Worm (Caenorhabditis elegans) whole organism, L4 larva: ENCODE results near the gene zif-1.

ENCODE experiments used
- D1046.2 ChIP-seq: fragments of 200-800 bp; sonication (Bioruptor generic); IDR thresholded peaks from 2 replicates; pipeline ENCODE4 v1.3.6; 2022; ENCODE audit warnings: missing genetic modification characterization, missing compliant biosample characterization
- F10B5.3 ChIP-seq: sonication (generic microtip); optimal IDR thresholded peaks from 2 replicates; lab custom pipeline; 2016; ENCODE audit warnings: mild to moderate bottlenecking, missing genetic modification characterization, missing compliant biosample characterization
- F44E2.7 ChIP-seq: fragments of 200-800 bp; sonication (Bioruptor generic); IDR thresholded peaks from 2 replicates; pipeline ENCODE4 v2.1.2; 2022; ENCODE audit warnings: missing genetic modification characterization, missing compliant biosample characterization
- F49E8.2 ChIP-seq: sonication (generic microtip); optimal IDR thresholded peaks from 2 replicates; lab custom pipeline; 2016; ENCODE audit warnings: missing compliant biosample characterization, mild to moderate bottlenecking, missing genetic modification characterization, borderline replicate concordance
- Y105C5A.15 ChIP-seq: fragments of 200-800 bp; sonication (Bioruptor generic); IDR thresholded peaks from 2 replicates; pipeline ENCODE4 v1.3.6; 2022; ENCODE audit warnings: missing genetic modification characterization, missing compliant biosample characterization
- Y75B8A.6 ChIP-seq: fragments of 200-800 bp; sonication (Bioruptor generic); IDR thresholded peaks from 2 replicates; pipeline ENCODE4 v1.3.6; 2022; ENCODE audit warnings: missing genetic modification reagents, missing genetic modification characterization, missing compliant biosample characterization
- ZK337.2 ChIP-seq: fragments of 200-800 bp; sonication (Bioruptor generic); IDR thresholded peaks from 2 replicates; pipeline ENCODE4 v1.3.6; 2022; ENCODE audit warnings: missing genetic modification reagents, missing genetic modification characterization, missing compliant biosample characterization
- arid-1 ChIP-seq: fragments of 200-800 bp; sonication (Bioruptor generic); conservative IDR thresholded peaks from 2 replicates; pipeline ENCODE4 v1.3.6; 2022; ENCODE audit warnings: missing genetic modification reagents, missing genetic modification characterization, missing compliant biosample characterization
- attf-4 ChIP-seq: sonication (generic microtip); optimal IDR thresholded peaks from 3 replicates; lab custom pipeline; 2017; ENCODE audit warnings: missing biosample characterization, missing genetic modification characterization
- ceh-82 ChIP-seq: sonication (generic microtip); optimal IDR thresholded peaks from 2 replicates; lab custom pipeline; 2017; ENCODE audit warnings: missing biosample characterization, missing genetic modification characterization
- cey-2 ChIP-seq: sonication (generic microtip); optimal IDR thresholded peaks from 3 replicates; lab custom pipeline; 2017; ENCODE audit warnings: missing genetic modification characterization, mild to moderate bottlenecking, missing compliant biosample characterization, antibody characterized with exemption, borderline replicate concordance; ENCODE audit not compliant: insufficient read depth
- ctbp-1 ChIP-seq: fragments of 200-800 bp; sonication (Bioruptor generic); IDR thresholded peaks from 2 replicates; pipeline ENCODE4 v1.3.6; 2022; ENCODE audit warnings: missing genetic modification reagents, missing genetic modification characterization, missing compliant biosample characterization
- daf-19 ChIP-seq: fragments of 200-800 bp; sonication (Bioruptor generic); conservative IDR thresholded peaks from 2 replicates; pipeline ENCODE4 v1.3.6; 2022; ENCODE audit warnings: missing genetic modification characterization, missing compliant biosample characterization
- dmd-9 ChIP-seq: fragments of 200-800 bp; sonication (Bioruptor generic); IDR thresholded peaks from 2 replicates; pipeline ENCODE4 v1.3.6; 2022; ENCODE audit warnings: missing genetic modification reagents, missing genetic modification characterization, missing compliant biosample characterization
- dve-1 ChIP-seq: sonication (generic microtip); optimal IDR thresholded peaks from 2 replicates; lab custom pipeline; 2017; ENCODE audit warnings: antibody characterized with exemption, mild to moderate bottlenecking, missing genetic modification characterization, missing compliant biosample characterization; ENCODE audit not compliant: insufficient read depth
- egl-27 ChIP-seq: sonication (generic microtip); optimal IDR thresholded peaks from 3 replicates; lab custom pipeline; 2017; ENCODE audit warnings: missing biosample characterization, missing genetic modification reagents, missing genetic modification characterization
- egl-43 ChIP-seq: fragments of 200-800 bp; sonication (Bioruptor generic); IDR thresholded peaks from 2 replicates; pipeline ENCODE4 v1.3.6; 2022; ENCODE audit warnings: missing genetic modification reagents, missing genetic modification characterization, missing compliant biosample characterization
- fos-1 ChIP-seq: fragments of 150-350 bp; optimal IDR thresholded peaks from 2 replicates; lab custom pipeline; 2014; ENCODE audit warnings: missing biosample characterization, missing genetic modification characterization
- hlh-11 ChIP-seq: fragments of 200-800 bp; sonication (Bioruptor generic); optimal IDR thresholded peaks from 2 replicates; lab custom pipeline; 2018; ENCODE audit warnings: mild to moderate bottlenecking, missing genetic modification characterization, missing compliant biosample characterization
- hmg-1.1 ChIP-seq: fragments of 200-800 bp; sonication (Bioruptor generic); IDR thresholded peaks from 2 replicates; pipeline ENCODE4 v1.3.6; 2022; ENCODE audit warnings: missing genetic modification reagents, missing genetic modification characterization, missing compliant biosample characterization
- jun-1 ChIP-seq: fragments of 150-350 bp; optimal IDR thresholded peaks from 2 replicates; lab custom pipeline; 2014; ENCODE audit warnings: missing biosample characterization, missing genetic modification reagents, missing genetic modification characterization
- lin-1 ChIP-seq: fragments of 200-800 bp; sonication (Bioruptor generic); IDR thresholded peaks from 2 replicates; pipeline ENCODE4 v1.3.6; 2022; ENCODE audit warnings: missing genetic modification reagents, missing genetic modification characterization, missing compliant biosample characterization
- lin-29 ChIP-seq: fragments of 200-800 bp; sonication (Bioruptor generic); IDR thresholded peaks from 2 replicates; pipeline ENCODE4 v1.3.6; 2022; ENCODE audit warnings: missing genetic modification reagents, missing genetic modification characterization, missing compliant biosample characterization
- lin-38 ChIP-seq: fragments of 200-800 bp; sonication (Bioruptor generic); IDR thresholded peaks from 2 replicates; pipeline ENCODE4 v1.3.6; 2022; ENCODE audit warnings: missing genetic modification reagents, missing genetic modification characterization, missing compliant biosample characterization
- lsy-2 ChIP-seq, 2 experiments: fragments of 150-350 bp in 1 of 2; sonication (generic microtip) in 1 of 2; optimal IDR thresholded peaks; 2 replicates each; lab custom pipeline; 2014 to 2017; ENCODE audit warnings: missing biosample characterization in 2 of 2, missing genetic modification characterization in 2 of 2
- madf-9 ChIP-seq: fragments of 200-800 bp; sonication (Bioruptor generic); conservative IDR thresholded peaks from 2 replicates; pipeline ENCODE4 v1.3.6; 2022; ENCODE audit warnings: missing genetic modification reagents, missing genetic modification characterization, missing compliant biosample characterization
- mes-2 ChIP-seq: sonication (generic microtip); optimal IDR thresholded peaks from 2 replicates; lab custom pipeline; 2016; ENCODE audit warnings: missing genotype, mild to moderate bottlenecking, missing genetic modification characterization, missing compliant biosample characterization; ENCODE audit not compliant: poor library complexity, severe bottlenecking
- mxl-2 ChIP-seq: fragments of 200-800 bp; sonication (Bioruptor generic); conservative IDR thresholded peaks from 2 replicates; pipeline ENCODE4 v1.3.6; 2022; ENCODE audit warnings: missing genetic modification reagents, missing genetic modification characterization, missing compliant biosample characterization
- mxl-3 ChIP-seq: fragments of 200-800 bp; sonication (Bioruptor generic); optimal IDR thresholded peaks from 2 replicates; lab custom pipeline; 2018; ENCODE audit warnings: mild to moderate bottlenecking, missing genetic modification characterization, missing compliant biosample characterization
- nhr-10 ChIP-seq: fragments of 150-350 bp; optimal IDR thresholded peaks from 2 replicates; lab custom pipeline; 2014; ENCODE audit warnings: missing biosample characterization, missing genetic modification characterization
- nhr-102 ChIP-seq: sonication (generic microtip); optimal IDR thresholded peaks from 2 replicates; lab custom pipeline; 2016; ENCODE audit warnings: mild to moderate bottlenecking, missing genetic modification characterization, moderate library complexity, missing compliant biosample characterization
- nhr-41 ChIP-seq: fragments of 200-800 bp; sonication (Bioruptor generic); IDR thresholded peaks from 2 replicates; pipeline ENCODE4 v1.3.6; 2022; ENCODE audit warnings: missing genetic modification reagents, missing genetic modification characterization, missing compliant biosample characterization
- nhr-42 ChIP-seq: fragments of 200-800 bp; sonication (Bioruptor generic); IDR thresholded peaks from 2 replicates; pipeline ENCODE4 v1.3.6; 2022; ENCODE audit warnings: missing genetic modification characterization, missing compliant biosample characterization
- nhr-48 ChIP-seq: sonication (generic microtip); optimal IDR thresholded peaks from 2 replicates; lab custom pipeline; 2016; ENCODE audit warnings: mild to moderate bottlenecking, missing genetic modification characterization, missing compliant biosample characterization
- pha-4 ChIP-seq, 2 experiments: fragments of 150-350 bp in 1 of 2; fragments of 200-800 bp in 1 of 2; sonication (Bioruptor generic) in 1 of 2; IDR thresholded peaks in 1 of 2; optimal IDR thresholded peaks in 1 of 2; 2 replicates each; pipeline versions ENCODE4 v1.3.6 to Lab custom; 2014 to 2022; ENCODE audit warnings: missing genetic modification characterization in 2 of 2, missing genetic modification reagents in 2 of 2, missing biosample characterization in 1 of 2, missing compliant biosample characterization in 1 of 2
- rbr-2 ChIP-seq: sonication (generic microtip); optimal IDR thresholded peaks from 2 replicates; lab custom pipeline; 2016; ENCODE audit warnings: missing genotype, missing genetic modification characterization, missing compliant biosample characterization
- saeg-2 ChIP-seq: fragments of 200-800 bp; sonication (Bioruptor generic); IDR thresholded peaks from 2 replicates; pipeline ENCODE4 v1.3.6; 2022; ENCODE audit warnings: missing genetic modification reagents, missing genetic modification characterization, missing compliant biosample characterization
- tag-97 ChIP-seq: fragments of 200-800 bp; sonication (Bioruptor generic); IDR thresholded peaks from 2 replicates; pipeline ENCODE4 v1.3.6; 2022; ENCODE audit warnings: missing genetic modification characterization, missing compliant biosample characterization
- unc-130 ChIP-seq: sonication (generic microtip); optimal IDR thresholded peaks from 2 replicates; lab custom pipeline; 2016; ENCODE audit warnings: missing genetic modification reagents, missing genetic modification characterization, missing compliant biosample characterization
- unc-39 ChIP-seq: sonication (generic microtip); optimal IDR thresholded peaks from 2 replicates; lab custom pipeline; 2017; ENCODE audit warnings: missing biosample characterization, missing genetic modification characterization
- zfp-2 ChIP-seq: sonication (generic microtip); optimal IDR thresholded peaks from 2 replicates; lab custom pipeline; 2016; ENCODE audit warnings: mild to moderate bottlenecking, missing genetic modification characterization, missing compliant biosample characterization
- zfp-3 ChIP-seq: fragments of 200-800 bp; sonication (Bioruptor generic); conservative IDR thresholded peaks from 2 replicates; pipeline ENCODE4 v1.3.6; 2022; ENCODE audit warnings: missing genetic modification reagents, missing genetic modification characterization, missing compliant biosample characterization
- ztf-11 ChIP-seq: fragments of 150-350 bp; optimal IDR thresholded peaks from 2 replicates; lab custom pipeline; 2014; ENCODE audit warnings: missing biosample characterization, missing genetic modification characterization

The zif-1 gene

DNA sequence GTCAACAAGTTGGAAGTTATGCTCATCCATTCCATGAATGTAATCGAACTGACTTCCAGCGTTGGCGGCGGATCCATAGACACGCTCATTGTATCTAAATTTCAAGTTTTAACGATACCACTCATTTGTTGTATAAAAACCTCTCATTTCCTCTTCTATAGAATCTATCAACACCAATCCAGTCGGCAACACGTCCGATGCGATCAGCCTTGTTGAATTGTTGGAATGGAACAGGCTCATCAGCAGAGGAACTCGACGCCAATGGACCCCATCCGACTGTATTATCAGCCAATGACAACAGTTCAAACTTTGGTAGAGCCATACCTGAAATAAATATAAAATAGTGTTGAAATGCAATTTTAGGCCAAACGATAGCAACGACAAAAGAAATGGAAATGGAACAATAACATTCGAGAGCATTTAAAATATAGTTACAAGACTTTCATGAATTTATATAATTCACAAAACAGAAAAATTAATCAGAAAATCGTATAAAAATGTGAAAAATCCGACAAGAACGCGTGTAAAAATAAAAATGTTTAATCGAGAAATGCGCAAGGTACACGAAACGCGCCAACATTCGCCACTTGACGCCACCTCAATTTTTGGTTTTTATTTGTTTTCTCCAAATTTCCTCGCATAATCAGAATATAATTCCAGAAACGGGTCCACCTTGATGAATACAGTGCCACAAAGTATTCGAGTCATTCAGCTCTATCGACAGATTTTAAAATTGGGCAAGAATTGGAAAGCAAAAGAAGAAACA, 31.1 kb upstream of the zif-1 start, which contains the start of the genes eif-3.D and R08D7.4 (continued):
- no peak for TF ChIP-seq zfp-2 (tag; lab: Kevin White, UChicago)
- no peak for TF ChIP-seq Y75B8A.6 (GFP tag; lab: Robert Waterston, UW)
- TF ChIP-seq Y105C5A.15 (GFP tag; lab: Robert Waterston, UW): no peak
- no peak for TF ChIP-seq saeg-2 (GFP tag; lab: Robert Waterston, UW)
- TF ChIP-seq ZK337.2: no peak
- no peak for TF ChIP-seq dve-1
- TF ChIP-seq mxl-2 (GFP tag; lab: Robert Waterston, UW): no peak
- no peak for TF ChIP-seq ceh-82
- no peak for TF ChIP-seq tag-97
- 0 out of 2 replicates have a peak, but pooled peaks have one; percentile 31 for TF ChIP-seq pha-4 (GFP tag; IDR thresholded peaks at IDR 0.05; lab: Robert Waterston, UW)
- no peak for TF ChIP-seq pha-4 (tag; optimal IDR thresholded peaks at IDR 0.05; lab: Kevin White, UChicago)
- TF ChIP-seq dmd-9: no peak
- peak; percentile 52; the same call in 1 of the 2 replicates for TF ChIP-seq arid-1 (GFP tag; lab: Robert Waterston, UW)
- TF ChIP-seq F10B5.3 (tag; lab: Kevin White, UChicago): no peak
- TF ChIP-seq lin-1 (GFP tag; lab: Robert Waterston, UW): no peak
- no peak for TF ChIP-seq nhr-102
- TF ChIP-seq D1046.2: no peak
- TF ChIP-seq lin-29 (GFP tag; lab: Robert Waterston, UW): no peak
- no peak for TF ChIP-seq zfp-3
- TF ChIP-seq F49E8.2 (tag; lab: Kevin White, UChicago): no peak
- TF ChIP-seq daf-19 (GFP tag; lab: Robert Waterston, UW): no peak
- TF ChIP-seq fos-1: no peak
- no peak for TF ChIP-seq attf-4 (tag; lab: Kevin White, UChicago)
- peak; percentile 70 for TF ChIP-seq lin-38 (GFP tag; lab: Robert Waterston, UW)
- no peak for TF ChIP-seq ztf-11
- TF ChIP-seq unc-39: no peak
- TF ChIP-seq rbr-2 (tag; lab: Kevin White, UChicago): peak; percentile 65

DNA sequence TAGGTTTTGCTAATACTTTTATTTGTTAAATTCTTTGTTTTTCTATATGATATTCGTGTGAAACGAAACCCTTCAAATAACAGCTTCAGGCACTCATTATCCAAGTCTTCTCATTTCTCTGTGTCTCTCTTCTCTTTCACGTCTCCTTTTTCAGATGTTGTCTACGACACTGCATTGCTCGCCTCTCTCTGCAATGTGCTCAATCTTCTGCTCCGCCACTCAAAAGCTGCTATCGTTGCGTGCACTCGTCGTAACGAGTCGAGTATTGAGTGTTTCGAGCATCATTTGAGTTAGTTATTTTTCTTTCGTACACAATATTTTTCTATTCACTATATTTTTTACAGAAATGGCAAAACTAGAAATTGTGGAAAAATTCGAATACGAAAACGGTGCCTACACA, 29.4 kb upstream of the zif-1 start:
- TF ChIP-seq hlh-11 (tag; lab: Kevin White, UChicago) (no peak), hmg-1.1 (GFP tag; lab: Robert Waterston, UW) (0 out of 2 replicates have a peak, but pooled peaks have one; percentile 36)

DNA sequence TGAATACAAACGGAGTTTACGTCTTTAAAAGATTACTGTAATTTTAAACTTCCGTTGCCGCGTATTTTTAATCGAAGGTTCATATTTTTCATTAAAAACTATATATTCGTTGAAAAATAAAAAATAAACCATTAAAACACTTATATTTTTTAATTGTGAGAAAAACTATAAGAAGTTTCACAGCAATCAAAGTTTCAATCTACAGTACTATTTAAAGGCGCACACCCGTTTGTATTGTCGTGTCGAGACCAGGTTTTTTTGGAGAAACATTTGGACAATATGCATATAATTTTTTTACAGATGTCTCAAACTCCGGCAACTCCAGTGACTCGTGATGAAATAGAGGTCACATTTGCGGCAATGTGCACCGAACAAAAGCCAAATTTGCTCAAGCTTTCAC, 28.8 kb upstream of the zif-1 start, which contains the start of gene R08D7.5:
TSS of gene R08D7.5 (plus strand) at position 301 of the 400 bp plus-strand sequence.
- TF ChIP-seq mes-2: peak; percentile 43
- no peak for TF ChIP-seq nhr-42 (GFP tag; lab: Robert Waterston, UW)
- TF ChIP-seq jun-1 (tag; lab: Kevin White, UChicago): no peak

DNA sequence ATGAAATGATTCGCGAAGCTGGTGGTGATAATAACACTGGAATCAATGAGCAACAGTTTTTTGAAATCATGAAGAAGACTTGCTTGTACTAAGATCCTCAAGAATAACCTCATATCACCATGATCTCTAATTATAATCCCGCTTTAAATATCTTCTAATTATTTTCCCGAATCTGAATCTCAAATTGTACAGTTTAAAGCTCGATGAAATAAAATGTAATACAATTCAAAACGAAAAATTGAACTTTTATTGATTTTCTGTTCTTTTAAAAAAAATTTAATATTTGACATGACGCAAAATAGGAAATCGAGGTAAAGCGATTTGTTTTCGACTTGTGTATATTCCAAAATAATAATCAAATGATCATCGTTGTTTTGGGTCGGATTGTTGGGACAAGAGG, 27.7 kb upstream of the zif-1 start:
- 0 out of 2 replicates have a peak, but pooled peaks have one; percentile 35 for TF ChIP-seq madf-9
- no peak for TF ChIP-seq F44E2.7 (GFP tag; lab: Robert Waterston, UW)
- peak; percentile 5 for TF ChIP-seq nhr-48 (tag; lab: Kevin White, UChicago)
- no peak; the same call in 1 of the 2 replicates for TF ChIP-seq arid-1 (GFP tag; lab: Robert Waterston, UW)
- TF ChIP-seq saeg-2 (GFP tag; lab: Robert Waterston, UW): no peak
- no peak for TF ChIP-seq nhr-10 (tag; lab: Kevin White, UChicago)
- TF ChIP-seq egl-27 (tag; lab: Kevin White, UChicago): no peak
- TF ChIP-seq dve-1: peak; percentile 17
- TF ChIP-seq nhr-102: peak; percentile 40
- TF ChIP-seq nhr-41 (GFP tag; lab: Robert Waterston, UW): no peak
- no peak for TF ChIP-seq mxl-3 (GFP tag; lab: Kevin White, UChicago)
- TF ChIP-seq rbr-2 (tag; lab: Kevin White, UChicago): no peak
- TF ChIP-seq pha-4 (GFP tag; IDR thresholded peaks at IDR 0.05; lab: Robert Waterston, UW): peak; percentile 33; the same call in 1 of the 2 replicates
- no peak for TF ChIP-seq pha-4 (tag; optimal IDR thresholded peaks at IDR 0.05; lab: Kevin White, UChicago)
- TF ChIP-seq lsy-2 (tag; optimal IDR thresholded peaks at IDR 0.05; lab: Kevin White, UChicago): peak in 1 of 2 experiments; percentile 7
- TF ChIP-seq ctbp-1 (GFP tag; lab: Robert Waterston, UW): peak; percentile 22; the same call in 1 of the 2 replicates
- TF ChIP-seq unc-130 (GFP tag; lab: Kevin White, UChicago): no peak
- no peak for TF ChIP-seq ceh-82
- TF ChIP-seq mes-2: no peak
- TF ChIP-seq egl-43 (GFP tag; lab: Robert Waterston, UW): no peak
- TF ChIP-seq cey-2 (tag; lab: Kevin White, UChicago): no peak
